Worm (Caenorhabditis elegans) whole organism, late embryonic: ENCODE results near the gene zipt-2.3.

Source experiments
- F13H6.1 ChIP-seq: sonication (generic microtip); optimal IDR thresholded peaks from 2 replicates; lab custom pipeline; 2016; ENCODE audit warnings: missing genetic modification characterization, missing compliant biosample characterization
- K02D7.2 ChIP-seq: sonication (generic microtip); optimal IDR thresholded peaks from 2 replicates; lab custom pipeline; 2017; ENCODE audit warnings: mild to moderate bottlenecking, missing genetic modification characterization, missing compliant biosample characterization
- ama-1 ChIP-seq: fragments of 150-350 bp; optimal IDR thresholded peaks from 2 replicates; lab custom pipeline; 2014
- ceh-2 ChIP-seq: sonication (generic microtip); optimal IDR thresholded peaks from 2 replicates; lab custom pipeline; 2016; ENCODE audit warnings: missing genotype, missing genetic modification characterization, missing compliant biosample characterization
- ceh-22 ChIP-seq: sonication (generic microtip); optimal IDR thresholded peaks from 2 replicates; lab custom pipeline; 2017; ENCODE audit warnings: missing biosample characterization, missing genetic modification characterization
- ceh-30 ChIP-seq: fragments of 150-350 bp; optimal IDR thresholded peaks from 2 replicates; lab custom pipeline; 2014; ENCODE audit warnings: missing biosample characterization, missing genetic modification characterization
- ceh-31 ChIP-seq: sonication (generic microtip); optimal IDR thresholded peaks from 2 replicates; lab custom pipeline; 2016; ENCODE audit warnings: missing genetic modification characterization, missing compliant biosample characterization
- ceh-34 ChIP-seq: sonication (generic microtip); optimal IDR thresholded peaks from 2 replicates; lab custom pipeline; 2016; ENCODE audit warnings: mild to moderate bottlenecking, missing genetic modification characterization, missing compliant biosample characterization
- ceh-6 ChIP-seq: fragments of 200-800 bp; sonication (Bioruptor generic); optimal IDR thresholded peaks from 2 replicates; lab custom pipeline; 2018; ENCODE audit warnings: mild to moderate bottlenecking, missing genetic modification characterization, missing compliant biosample characterization
- ceh-9 ChIP-seq: sonication (generic microtip); optimal IDR thresholded peaks from 2 replicates; lab custom pipeline; 2016; ENCODE audit warnings: mild to moderate bottlenecking, missing genetic modification characterization, inconsistent platforms, missing compliant biosample characterization
- che-1 ChIP-seq: sonication (generic microtip); optimal IDR thresholded peaks from 2 replicates; lab custom pipeline; 2016; ENCODE audit warnings: mild to moderate bottlenecking, missing genetic modification characterization, missing compliant biosample characterization
- dmd-4 ChIP-seq: sonication (generic microtip); optimal IDR thresholded peaks from 2 replicates; lab custom pipeline; 2016; ENCODE audit warnings: borderline replicate concordance, missing genetic modification characterization, missing compliant biosample characterization
- dve-1 ChIP-seq: sonication (generic microtip); optimal IDR thresholded peaks from 2 replicates; lab custom pipeline; 2017; ENCODE audit warnings: antibody characterized with exemption, mild to moderate bottlenecking, missing genetic modification characterization, missing compliant biosample characterization
- elt-2 ChIP-seq: sonication (generic microtip); optimal IDR thresholded peaks from 2 replicates; lab custom pipeline; 2016; ENCODE audit warnings: missing genetic modification reagents, missing genetic modification characterization, missing compliant biosample characterization
- elt-4 ChIP-seq: sonication (generic microtip); optimal IDR thresholded peaks from 2 replicates; lab custom pipeline; 2016; ENCODE audit warnings: missing genetic modification characterization, missing compliant biosample characterization
- eyg-1 ChIP-seq: sonication (generic microtip); optimal IDR thresholded peaks from 2 replicates; lab custom pipeline; 2016; ENCODE audit warnings: missing genotype, missing genetic modification characterization, missing compliant biosample characterization
- gmeb-2 ChIP-seq: sonication (generic microtip); optimal IDR thresholded peaks from 2 replicates; lab custom pipeline; 2016; ENCODE audit warnings: missing genetic modification characterization, inconsistent platforms, missing compliant biosample characterization
- hlh-30 ChIP-seq: sonication (generic microtip); optimal IDR thresholded peaks from 2 replicates; lab custom pipeline; 2017; ENCODE audit warnings: antibody characterized with exemption, missing genetic modification characterization, missing compliant biosample characterization; ENCODE audit not compliant: insufficient read depth
- hlh-8 ChIP-seq: sonication (generic microtip); optimal IDR thresholded peaks from 2 replicates; lab custom pipeline; 2016; ENCODE audit warnings: missing genotype, missing genetic modification characterization, missing compliant biosample characterization
- lim-6 ChIP-seq: sonication (generic microtip); optimal IDR thresholded peaks from 2 replicates; lab custom pipeline; 2016; ENCODE audit warnings: missing genetic modification characterization, missing compliant biosample characterization
- lin-11 ChIP-seq: fragments of 200-800 bp; sonication (Bioruptor generic); optimal IDR thresholded peaks from 2 replicates; lab custom pipeline; 2018; ENCODE audit warnings: mild to moderate bottlenecking, missing genetic modification characterization, missing compliant biosample characterization
- mec-3 ChIP-seq: sonication (generic microtip); optimal IDR thresholded peaks from 2 replicates; lab custom pipeline; 2016; ENCODE audit warnings: borderline replicate concordance, missing genetic modification characterization, missing compliant biosample characterization
- nfya-1 ChIP-seq: sonication (generic microtip); optimal IDR thresholded peaks from 2 replicates; lab custom pipeline; 2017; ENCODE audit warnings: missing genetic modification characterization, mild to moderate bottlenecking, missing compliant biosample characterization, antibody characterized with exemption, moderate library complexity
- pha-4 ChIP-seq: fragments of 150-350 bp; optimal IDR thresholded peaks from 2 replicates; lab custom pipeline; 2018; ENCODE audit warnings: missing biosample characterization, missing genetic modification reagents, missing genetic modification characterization
- ref-2 ChIP-seq: sonication (generic microtip); optimal IDR thresholded peaks from 2 replicates; lab custom pipeline; 2016; ENCODE audit warnings: missing genetic modification characterization, missing compliant biosample characterization
- sox-2 ChIP-seq: fragments of 200-800 bp; sonication (Bioruptor generic); IDR thresholded peaks from 2 replicates; pipeline ENCODE4 v1.3.6; 2022; ENCODE audit warnings: missing genetic modification reagents, missing genetic modification characterization, missing compliant biosample characterization
- sox-4 ChIP-seq: sonication (generic microtip); optimal IDR thresholded peaks from 2 replicates; lab custom pipeline; 2017; ENCODE audit warnings: mild to moderate bottlenecking, missing genetic modification characterization, inconsistent platforms, missing compliant biosample characterization
- syd-9 ChIP-seq: sonication (generic microtip); optimal IDR thresholded peaks from 2 replicates; lab custom pipeline; 2016; ENCODE audit warnings: mild to moderate bottlenecking, missing genetic modification characterization, moderate library complexity, missing compliant biosample characterization
- tbx-2 ChIP-seq: sonication (generic microtip); optimal IDR thresholded peaks from 2 replicates; lab custom pipeline; 2016; ENCODE audit warnings: missing genetic modification characterization, missing compliant biosample characterization
- unc-3 ChIP-seq, 2 experiments: fragments of 200-800 bp in 1 of 2; sonication (Bioruptor generic) in 1 of 2; sonication (generic microtip) in 1 of 2; conservative IDR thresholded peaks in 1 of 2; optimal IDR thresholded peaks in 1 of 2; 2 replicates each; pipeline versions ENCODE4 v1.3.6 to Lab custom; 2016 to 2022; ENCODE audit warnings: missing compliant biosample characterization in 2 of 2, missing genetic modification characterization in 2 of 2, missing genetic modification reagents in 1 of 2
- zip-5 ChIP-seq: sonication (generic microtip); optimal IDR thresholded peaks from 2 replicates; lab custom pipeline; 2016; ENCODE audit warnings: missing genetic modification characterization, missing compliant biosample characterization
- ztf-16 ChIP-seq: sonication (generic microtip); optimal IDR thresholded peaks from 2 replicates; lab custom pipeline; 2017; ENCODE audit warnings: missing genetic modification characterization, missing compliant biosample characterization

The zipt-2.3 gene

ce11 chrII:13694712-13695111, 21.0 kb downstream of the zipt-2.3 start, which contains the start of gene rpoa-1:
TSS of gene rpoa-1 (minus strand) at chrII:13694795.
- TF ChIP-seq nfya-1 (tag; lab: Kevin White, UChicago) (peak; percentile 11), sox-4 (tag; lab: Kevin White, UChicago) (no peak)
- TF ChIP-seq, all 69 proteins: peak for 1

- no peak for TF ChIP-seq syd-9
- TF ChIP-seq ceh-2 (tag; lab: Kevin White, UChicago), result no peak
- TF ChIP-seq ref-2 (tag; lab: Kevin White, UChicago), result no peak
- no peak for TF ChIP-seq lin-11 (tag; lab: Kevin White, UChicago)
- TF ChIP-seq sox-4 (tag; lab: Kevin White, UChicago), result no peak
- TF ChIP-seq nfya-1 (tag; lab: Kevin White, UChicago), result no peak
- no peak for TF ChIP-seq elt-2
- no peak for TF ChIP-seq zip-5 (tag; lab: Kevin White, UChicago)
- TF ChIP-seq mec-3 (tag; lab: Kevin White, UChicago), result no peak
- no peak for TF ChIP-seq ceh-6
- no peak for TF ChIP-seq ceh-30 (tag; lab: Kevin White, UChicago)
- no peak for TF ChIP-seq ceh-34 (tag; lab: Kevin White, UChicago)
Measured at ce11 chrII:13685581-13685980, 30.1 kb downstream of the zipt-2.3 start.

ce11 chrII:13681063-13681462, 34.6 kb downstream of the zipt-2.3 start:
- TF ChIP-seq sox-2 (GFP tag; lab: Robert Waterston, UW), result no peak
- no peak for TF ChIP-seq che-1 (tag; lab: Kevin White, UChicago)
- TF ChIP-seq pha-4 (tag; lab: Kevin White, UChicago), result no peak
- TF ChIP-seq tbx-2 (tag; lab: Kevin White, UChicago), result no peak
- TF ChIP-seq F13H6.1 (tag; lab: Kevin White, UChicago), result no peak
- no peak for TF ChIP-seq ztf-16 (tag; lab: Kevin White, UChicago)
- TF ChIP-seq hlh-30 (tag; lab: Kevin White, UChicago), result no peak
- TF ChIP-seq eyg-1 (tag; lab: Kevin White, UChicago), result no peak
- TF ChIP-seq dve-1 (tag; lab: Kevin White, UChicago), result no peak
- TF ChIP-seq ceh-30 (tag; lab: Kevin White, UChicago), result no peak
- TF ChIP-seq zip-5 (tag; lab: Kevin White, UChicago), result no peak
- TF ChIP-seq, all 69 proteins: peak for 0

- no peak for TF ChIP-seq tbx-2 (tag; lab: Kevin White, UChicago)
- no peak for TF ChIP-seq elt-4
- TF ChIP-seq ztf-16 (tag; lab: Kevin White, UChicago), result no peak
- TF ChIP-seq pha-4 (tag; lab: Kevin White, UChicago), result no peak
- TF ChIP-seq F13H6.1 (tag; lab: Kevin White, UChicago), result no peak
- TF ChIP-seq unc-3 (GFP tag; conservative IDR thresholded peaks at IDR 0.05; lab: Robert Waterston, UW), result no peak
- no peak for TF ChIP-seq unc-3 (tag; optimal IDR thresholded peaks at IDR 0.05; lab: Kevin White, UChicago)
- TF ChIP-seq syd-9, result no peak
- no peak for TF ChIP-seq ceh-2 (tag; lab: Kevin White, UChicago)
- no peak for TF ChIP-seq dmd-4 (tag; lab: Kevin White, UChicago)
- no peak for TF ChIP-seq lim-6 (tag; lab: Kevin White, UChicago)
- no peak for TF ChIP-seq ceh-31 (tag; lab: Kevin White, UChicago)
- TF ChIP-seq hlh-8 (tag; lab: Kevin White, UChicago), result no peak
- no peak for TF ChIP-seq K02D7.2 (tag; lab: Kevin White, UChicago)
- no peak for TF ChIP-seq gmeb-2 (tag; lab: Kevin White, UChicago)
- no peak for TF ChIP-seq ceh-22 (tag; lab: Kevin White, UChicago)
- TF ChIP-seq ama-1 (lab: Kevin White, UChicago), result no peak
Measured at ce11 chrII:13679775-13680320, 35.8 kb downstream of the zipt-2.3 start.

- TF ChIP-seq ceh-9, result no peak
- peak; percentile 10 for TF ChIP-seq ref-2 (tag; lab: Kevin White, UChicago)
Measured at ce11 chrII:13678555-13679119, 37.0 kb downstream of the zipt-2.3 start.
